Fruit fly (Drosophila melanogaster): ENCODE measurements around the gene CG12713.

CG12713 gene

DNA sequence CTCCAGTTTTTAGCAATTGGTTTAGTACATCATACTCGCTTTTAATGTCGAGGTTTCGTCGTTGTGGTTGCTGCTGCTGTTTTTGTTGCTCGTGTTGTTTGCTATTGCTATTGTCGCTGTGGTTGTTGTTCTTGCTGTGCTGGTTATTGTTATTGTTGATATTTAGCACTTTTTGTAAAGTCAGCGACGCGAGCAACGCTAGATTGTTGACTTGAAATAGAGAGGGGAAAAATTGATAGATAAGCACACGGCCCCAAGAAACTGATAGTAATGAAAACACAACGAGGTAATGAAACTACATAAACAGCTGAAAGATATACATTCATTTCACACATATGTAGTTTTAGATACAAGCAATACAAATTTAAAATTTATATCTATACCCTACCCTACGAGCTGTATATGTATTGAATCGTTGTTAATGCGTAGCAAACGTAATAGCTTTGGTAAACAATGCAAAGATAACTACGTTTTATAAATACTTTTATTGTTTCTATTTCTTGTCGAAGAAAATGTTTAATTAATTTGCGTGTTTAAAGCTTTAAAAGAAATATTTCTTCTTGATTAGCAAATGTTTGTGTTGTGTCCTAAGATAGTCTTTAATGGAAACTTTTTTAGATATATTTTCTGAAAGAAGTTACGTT, 8.4 kb upstream of the CG12713 start (continued):
- TF ChIP-seq ase (GFP tag; IDR thresholded peaks at IDR 0.05) (no peak), CG8924 (tag; optimal IDR thresholded peaks at IDR 0.05) (peak; percentile 12), kah (GFP tag; optimal IDR thresholded peaks at IDR 0.05) (no peak), gsb-n (tag; optimal IDR thresholded peaks at IDR 0.05) (no peak), CG18619 (GFP tag; optimal IDR thresholded peaks at IDR 0.05) (no peak), sim (GFP tag; IDR thresholded peaks at IDR 0.05) (no peak), sug (tag; optimal IDR thresholded peaks at IDR 0.05) (peak; percentile 42), hth (optimal IDR thresholded peaks at IDR 0.05) (no peak), dmrt99B (tag; optimal IDR thresholded peaks at IDR 0.05) (no peak), Fer1 (GFP tag; optimal IDR thresholded peaks at IDR 0.05) (peak; percentile 7), CG30020 (tag; optimal IDR thresholded peaks at IDR 0.05) (no peak), Taf1 (GFP tag; IDR thresholded peaks at IDR 0.05) (no peak), CG14441 (GFP tag; IDR thresholded peaks at IDR 0.05) (no peak), caup (GFP tag; optimal IDR thresholded peaks at IDR 0.05; ENCODE audit: severe bottlenecking) (peak; percentile 26), Trl (optimal IDR thresholded peaks at IDR 0.05) (no peak), Trl (GFP tag; optimal IDR thresholded peaks at IDR 0.05) (no peak), CG2199 (GFP tag; IDR thresholded peaks at IDR 0.05) (no peak), sens (GFP tag) (peak; percentile 23), ab (GFP tag; optimal IDR thresholded peaks at IDR 0.05) (no peak), Kr (GFP tag; optimal IDR thresholded peaks at IDR 0.05) (no peak), CG12391 (tag; optimal IDR thresholded peaks at IDR 0.05) (no peak), al (GFP tag; IDR thresholded peaks at IDR 0.05) (no peak), Hsf (GFP tag; optimal IDR thresholded peaks at IDR 0.05) (no peak), CG4360 (GFP tag; IDR thresholded peaks at IDR 0.05) (peak; percentile 78), sisA (GFP tag; IDR thresholded peaks at IDR 0.05) (no peak), ATbp (GFP tag; optimal IDR thresholded peaks at IDR 0.05) (peak; percentile 28), run (tag; optimal IDR thresholded peaks at IDR 0.05) (no peak), peb (GFP tag; IDR thresholded peaks at IDR 0.05) (no peak), Gsc (GFP tag; IDR thresholded peaks at IDR 0.05) (no peak), CG14965 (GFP tag; optimal IDR thresholded peaks at IDR 0.05; ENCODE audit: borderline replicate concordance) (no peak), Myb (GFP tag; optimal IDR thresholded peaks at IDR 0.05) (no peak), lilli (GFP tag; optimal IDR thresholded peaks at IDR 0.05) (no peak), bab2 (GFP tag; optimal IDR thresholded peaks at IDR 0.05) (no peak), CG12219 (GFP tag; optimal IDR thresholded peaks at IDR 0.05) (no peak), CG11085 (GFP tag; IDR thresholded peaks at IDR 0.05) (no peak), salm (tag; optimal IDR thresholded peaks at IDR 0.05) (peak; percentile 34), CG15269 (tag; optimal IDR thresholded peaks at IDR 0.05) (peak; percentile 34), HLH3B (GFP tag; IDR thresholded peaks at IDR 0.05) (no peak), CG32767 (GFP tag; IDR thresholded peaks at IDR 0.05) (0 out of 2 replicates have a peak, but pooled peaks have one; percentile 12), vnd (GFP tag; IDR thresholded peaks at IDR 0.05; ENCODE audit: partially characterized antibody) (no peak), inv (GFP tag; IDR thresholded peaks at IDR 0.05; ENCODE audit: partially characterized antibody) (no peak), CG4730 (GFP tag; IDR thresholded peaks at IDR 0.05) (no peak), CG11560 (tag; IDR thresholded peaks at IDR 0.05) (no peak), nmo (GFP tag; optimal IDR thresholded peaks at IDR 0.05) (no peak), nom (GFP tag; optimal IDR thresholded peaks at IDR 0.05) (no peak), CG4854 (GFP tag; optimal IDR thresholded peaks at IDR 0.05) (no peak), ham (GFP tag; IDR thresholded peaks at IDR 0.05) (no peak), so (GFP tag; IDR thresholded peaks at IDR 0.05) (0 out of 3 replicates have a peak, but pooled peaks have one; percentile 39), tio (GFP tag; optimal IDR thresholded peaks at IDR 0.05) (no peak), exex (tag; optimal IDR thresholded peaks at IDR 0.05) (peak; percentile 87), CG8281 (tag; optimal IDR thresholded peaks at IDR 0.05) (peak; percentile 61), mld (GFP tag; IDR thresholded peaks at IDR 0.05; ENCODE audit: partially characterized antibody) (no peak)

All from whole organism, embryonic.